Worm (Caenorhabditis elegans) whole organism, L4/young adult: ENCODE measurements around the gene C10C6.13.
A peak's percentile ranks its signal among the peaks of the same experiment; 100 is the strongest.

Experiments used
- W03F9.2 ChIP-seq: fragments of 150-350 bp; optimal IDR thresholded peaks from 2 replicates; lab custom pipeline; 2014; ENCODE audit warnings: missing biosample characterization, missing genetic modification characterization
- dao-5 ChIP-seq: sonication (generic microtip); optimal IDR thresholded peaks from 2 replicates; lab custom pipeline; 2016; ENCODE audit warnings: missing genotype, missing genetic modification characterization, moderate library complexity, missing compliant biosample characterization
- him-1 ChIP-seq: sonication (generic microtip); optimal IDR thresholded peaks from 2 replicates; lab custom pipeline; 2016; ENCODE audit warnings: missing genotype, missing genetic modification reagents, missing genetic modification characterization, missing compliant biosample characterization

Gene C10C6.13

DNA sequence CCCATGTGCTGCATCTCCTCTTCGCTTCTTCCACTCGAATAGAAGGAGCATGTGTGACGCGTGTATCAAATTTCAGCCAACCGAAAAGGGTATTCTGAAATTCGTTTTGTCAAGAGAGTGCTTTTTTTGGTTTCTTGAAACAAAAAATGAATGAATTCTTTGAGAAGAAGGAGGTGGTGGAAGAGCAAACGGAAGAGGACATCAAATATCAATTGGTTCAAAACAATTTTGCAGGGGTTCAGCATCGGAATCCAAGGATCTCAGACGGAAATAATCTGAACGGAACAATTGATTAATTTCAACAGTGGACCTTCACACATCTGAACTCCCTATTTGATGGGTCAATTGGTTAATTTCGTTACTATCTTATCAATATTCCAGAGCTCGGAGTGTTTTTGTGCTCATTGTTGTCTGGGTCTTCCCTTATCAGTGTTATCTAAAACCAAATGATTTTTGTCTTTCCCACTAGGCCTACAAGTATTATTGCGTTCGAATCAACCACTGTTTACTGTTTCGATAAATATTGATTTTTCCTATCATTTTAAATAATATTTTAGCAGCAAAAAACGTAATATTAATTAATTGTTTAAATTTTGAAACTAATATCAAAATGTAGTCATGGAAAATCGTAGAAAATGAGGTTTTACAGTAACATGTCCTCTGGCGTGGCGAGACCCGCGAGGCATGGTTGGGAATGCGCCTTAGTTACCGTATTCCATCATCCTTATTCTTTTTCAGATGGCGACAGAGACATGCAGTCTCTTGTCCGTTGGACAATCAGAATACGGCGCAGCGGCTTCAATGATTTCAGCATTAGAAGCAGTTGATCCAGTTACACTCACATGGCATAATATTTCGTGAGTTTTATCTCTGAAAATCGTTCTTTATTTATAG, at the start of gene C10C6.13, which contains the start of gene wht-2:
C10C6.13 (minus strand) TSS at position 51 of the 894 bp plus-strand sequence.
wht-2 (plus strand) TSS at position 739 of the 894 bp plus-strand sequence.
- TF ChIP-seq him-1 (tag; lab: Kevin White, UChicago) (no peak), dao-5 (no peak), W03F9.2 (no peak)

DNA sequence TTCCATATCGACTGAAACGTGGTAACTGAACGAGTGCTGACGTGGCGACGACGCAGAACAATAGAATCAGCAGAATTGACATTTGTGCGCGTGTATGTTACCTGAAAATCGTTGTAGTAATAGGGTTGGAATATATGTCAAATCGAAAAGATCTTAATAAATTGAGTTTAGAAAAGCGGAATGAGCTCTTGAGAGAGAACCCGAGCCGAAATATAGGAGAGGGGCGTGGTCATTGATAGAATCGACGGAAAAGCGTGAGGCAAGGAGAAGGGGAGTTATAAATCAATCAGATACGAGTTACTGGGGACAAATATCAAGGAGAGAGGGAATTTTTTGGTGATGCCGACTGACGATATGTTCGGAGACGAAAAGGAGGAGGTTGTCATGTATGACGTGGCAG, 41.1 kb upstream of the C10C6.13 start, which contains the start of gene M04B2.6:
M04B2.6 (minus strand) TSS at position 101 of the 400 bp plus-strand sequence.
- TF ChIP-seq W03F9.2 = no peak
- TF ChIP-seq him-1 (tag; lab: Kevin White, UChicago) = no peak
- no peak for TF ChIP-seq dao-5

DNA sequence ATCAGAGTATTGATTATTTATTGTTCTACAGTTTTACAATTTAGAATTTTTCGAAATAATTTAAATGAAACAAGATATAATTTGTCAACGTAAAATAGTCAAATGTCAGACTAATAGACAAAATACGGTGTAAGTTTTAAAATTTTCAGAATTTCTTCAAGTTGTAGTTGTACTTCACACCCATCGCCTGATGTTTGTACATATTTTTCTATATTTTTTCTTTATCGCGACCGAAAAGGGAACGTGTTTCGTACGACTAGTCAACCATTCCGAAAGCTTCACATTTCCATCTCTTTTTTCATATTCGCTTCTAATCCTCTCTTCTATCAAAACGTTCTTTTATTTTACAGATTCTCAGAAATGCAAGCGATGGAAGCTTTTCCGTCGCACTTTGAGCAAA, 34.9 kb upstream of the C10C6.13 start, which contains the start of gene twk-25:
twk-25 (plus strand) TSS at position 301 of the 400 bp plus-strand sequence.
- no peak for TF ChIP-seq him-1 (tag; lab: Kevin White, UChicago)
- TF ChIP-seq dao-5 = no peak
- no peak for TF ChIP-seq W03F9.2

DNA sequence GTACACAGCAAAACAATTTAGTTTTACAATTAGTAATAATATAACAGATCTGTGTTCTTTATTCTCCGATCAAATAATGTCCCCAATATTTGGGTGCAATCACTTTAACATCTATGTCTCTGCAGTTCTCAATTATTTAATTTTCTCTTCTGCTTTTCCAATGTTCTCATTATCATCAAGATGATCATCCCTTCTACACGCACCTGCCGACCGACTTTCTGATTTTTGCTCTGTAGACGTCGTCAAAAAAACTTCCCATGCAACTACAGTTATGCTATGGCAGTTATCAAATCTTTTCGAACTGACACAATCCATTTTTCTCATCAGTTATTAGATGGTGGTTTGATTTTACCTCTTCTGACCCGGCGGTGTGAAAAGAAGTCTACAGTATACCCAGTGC, 34.1 kb upstream of the C10C6.13 start:
- TF ChIP-seq dao-5 = no peak
- no peak for TF ChIP-seq W03F9.2
- TF ChIP-seq him-1 (tag; lab: Kevin White, UChicago) = no peak

DNA sequence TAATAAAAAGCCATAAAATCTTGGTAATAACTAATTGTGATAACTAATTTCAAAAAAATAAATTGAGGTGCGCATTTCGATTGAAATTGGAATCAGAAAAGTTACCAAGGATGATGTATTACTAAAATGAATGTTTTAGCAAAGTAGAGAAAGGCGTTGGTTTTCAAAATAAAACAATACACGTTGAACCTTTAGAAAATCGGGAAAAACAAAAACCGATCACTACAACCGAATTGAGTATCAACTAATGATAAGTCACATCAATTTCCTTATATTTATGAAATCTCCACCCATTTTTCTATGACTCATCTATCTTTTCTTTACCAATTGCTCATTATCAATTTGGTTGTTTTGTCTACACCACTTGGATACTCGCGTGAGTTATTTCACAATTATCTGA, 30.9 kb upstream of the C10C6.13 start, which contains the start of gene H21P03.10:
H21P03.10 (plus strand) TSS at position 301 of the 400 bp plus-strand sequence.
- TF ChIP-seq dao-5 (no peak), him-1 (tag; lab: Kevin White, UChicago) (no peak), W03F9.2 (no peak)

DNA sequence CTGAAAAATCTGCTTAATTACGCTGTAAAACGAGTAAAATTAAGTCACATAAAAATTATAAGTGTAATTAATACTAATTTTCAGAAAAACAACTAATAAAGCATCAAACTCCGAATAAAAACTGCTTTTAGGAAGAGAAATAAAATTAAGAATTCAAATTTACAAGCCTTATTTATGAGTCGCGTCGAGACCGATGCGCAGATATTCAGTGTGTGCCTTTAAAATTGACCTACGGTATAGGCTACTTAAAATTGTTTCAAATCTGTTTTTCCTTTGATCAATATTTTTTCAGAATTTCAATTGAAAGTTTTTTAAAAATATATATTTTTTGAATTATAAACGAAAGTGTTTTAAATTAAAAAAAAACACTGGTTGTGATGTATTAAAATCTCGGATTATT, 28.6 kb upstream of the C10C6.13 start, which contains the start of gene sms-1:
sms-1 (minus strand) TSS at position 6 of the 400 bp plus-strand sequence.
- TF ChIP-seq W03F9.2 (no peak), him-1 (tag; lab: Kevin White, UChicago) (no peak), dao-5 (no peak)

DNA sequence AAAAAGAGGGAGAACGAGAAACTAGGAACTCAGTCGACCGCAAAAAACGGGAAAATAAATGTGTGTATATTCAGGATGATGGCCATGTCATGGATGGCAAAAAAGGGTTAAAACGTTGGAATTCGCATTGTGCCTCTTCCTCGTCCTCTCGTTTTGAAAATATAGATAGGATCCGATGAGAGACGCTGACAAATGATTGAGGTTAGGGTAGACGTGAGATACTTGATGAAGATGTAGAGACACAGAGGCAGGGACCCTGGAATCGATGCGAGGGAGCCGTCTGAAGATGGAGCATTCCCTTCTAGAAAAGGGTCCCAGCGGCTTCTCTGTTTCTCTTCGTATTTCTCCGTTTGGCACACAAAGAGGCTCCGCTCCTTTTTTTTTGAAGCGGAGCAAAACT, 25.4 kb upstream of the C10C6.13 start:
- TF ChIP-seq W03F9.2 (no peak), him-1 (tag; lab: Kevin White, UChicago) (peak; percentile 70)

DNA sequence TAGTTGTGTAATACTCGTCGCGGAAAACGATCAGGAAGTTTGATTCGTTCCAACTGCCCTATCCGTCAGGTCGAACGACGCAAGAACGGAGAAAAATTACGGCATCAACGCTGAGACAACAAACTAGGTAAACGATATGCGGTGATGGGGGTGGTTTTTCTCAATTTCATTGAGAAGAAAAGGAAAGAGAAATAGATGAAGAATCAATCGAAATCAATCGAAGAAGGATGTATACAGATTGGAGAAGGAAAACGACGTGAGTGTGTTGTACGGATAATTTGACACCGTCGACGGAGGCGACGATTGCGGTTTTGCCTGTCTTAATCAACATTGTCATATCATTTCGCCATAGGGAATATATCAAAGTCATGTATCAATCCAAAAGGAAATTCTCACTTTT, 24.4 kb upstream of the C10C6.13 start:
- TF ChIP-seq him-1 (tag; lab: Kevin White, UChicago) (no peak), W03F9.2 (no peak), dao-5 (no peak)

DNA sequence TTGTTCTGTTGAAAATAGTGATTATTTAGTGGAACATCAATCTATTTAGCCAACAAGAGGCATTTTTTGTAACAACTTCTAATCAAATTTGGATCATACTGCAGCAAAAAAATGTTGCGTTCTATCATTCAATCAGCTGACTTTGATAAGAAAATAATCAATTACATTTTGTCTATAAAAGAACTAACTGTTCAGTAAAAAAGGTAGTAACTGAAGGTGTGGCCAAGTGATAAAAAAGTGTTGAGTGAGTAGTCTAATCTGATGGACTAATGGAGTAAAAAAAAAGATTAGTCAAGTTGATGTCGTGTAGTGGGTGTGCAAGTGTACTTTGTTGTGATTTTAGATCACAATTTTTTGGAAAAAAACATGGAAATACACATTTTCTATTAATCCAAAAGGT, 22.8 kb upstream of the C10C6.13 start:
- TF ChIP-seq W03F9.2 (no peak), dao-5 (no peak), him-1 (tag; lab: Kevin White, UChicago) (no peak)

DNA sequence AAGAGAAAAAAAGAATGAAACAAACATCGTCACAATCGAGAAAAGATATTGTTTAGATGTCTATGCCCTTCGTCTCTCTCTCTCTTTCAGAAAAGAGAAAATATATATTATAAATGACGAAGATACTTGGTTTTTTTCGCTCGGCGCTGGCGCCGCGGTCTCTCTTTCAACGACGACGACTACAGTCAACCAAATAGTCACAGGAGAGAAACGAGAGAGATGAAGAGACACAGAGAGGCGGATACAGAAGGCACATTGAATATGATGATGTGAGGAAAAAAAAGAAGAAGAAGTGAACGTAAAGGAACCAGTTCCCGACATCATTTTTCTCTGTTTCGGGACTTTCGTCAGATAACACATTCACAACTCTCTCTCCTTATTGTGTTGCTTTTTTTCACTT, 21.9 kb upstream of the C10C6.13 start:
- TF ChIP-seq him-1 (tag; lab: Kevin White, UChicago) (no peak), dao-5 (no peak), W03F9.2 (no peak)

DNA sequence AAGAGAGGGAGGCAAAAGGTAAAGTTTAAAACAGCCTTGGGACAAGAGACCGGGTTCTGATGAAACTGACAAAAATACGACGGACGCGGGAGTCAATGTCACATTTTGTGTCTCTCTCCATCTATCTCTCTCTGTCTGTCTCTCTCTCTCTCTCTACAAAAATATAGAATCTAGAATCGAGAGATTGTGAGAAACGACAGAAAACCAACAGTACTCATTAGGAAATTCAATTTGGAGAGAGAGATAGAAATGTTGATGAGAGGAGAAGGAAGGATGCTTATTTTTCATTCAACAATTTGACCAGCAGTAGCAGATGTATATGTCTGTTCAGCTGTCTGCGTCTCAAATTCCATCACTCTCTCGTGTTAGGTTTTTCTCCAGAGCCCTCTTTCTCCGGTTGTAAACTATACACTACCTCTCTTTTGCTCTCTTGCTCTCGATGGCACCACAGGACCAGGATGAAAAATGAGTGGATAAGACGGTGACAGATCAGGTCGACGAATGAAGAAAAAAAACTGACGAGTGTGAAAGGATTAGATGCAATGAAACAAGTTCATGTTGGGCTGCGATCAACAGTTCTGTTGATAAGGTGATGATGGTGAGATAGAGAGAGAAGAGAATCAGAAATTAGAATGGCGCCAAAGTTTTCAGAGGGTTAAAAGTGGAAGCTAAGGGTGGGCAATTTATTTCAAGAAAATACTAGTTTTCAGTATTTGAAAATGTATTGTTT, 20.2 kb upstream of the C10C6.13 start:
- TF ChIP-seq dao-5 (no peak), W03F9.2 (peak; percentile 7)

DNA sequence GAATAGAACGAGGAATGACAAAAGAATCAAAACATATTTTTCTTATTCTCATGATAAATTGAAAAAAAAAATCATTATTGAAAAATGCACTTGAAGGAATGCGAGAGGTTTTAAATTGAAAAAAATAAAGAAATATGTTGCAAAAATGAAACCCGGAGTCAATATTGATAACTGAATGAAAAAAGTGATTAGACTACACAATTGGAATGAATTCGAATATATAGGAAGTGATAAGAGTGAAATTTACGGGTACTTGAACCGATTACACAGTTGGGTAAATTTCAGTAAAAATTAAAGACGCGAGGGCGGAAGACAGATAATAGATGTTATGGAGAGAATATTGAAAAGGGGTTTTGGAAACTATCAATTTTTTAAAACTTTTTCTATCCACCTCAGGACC, 19.5 kb upstream of the C10C6.13 start:
- no peak for TF ChIP-seq dao-5
- TF ChIP-seq W03F9.2 = no peak
- no peak for TF ChIP-seq him-1 (tag; lab: Kevin White, UChicago)

DNA sequence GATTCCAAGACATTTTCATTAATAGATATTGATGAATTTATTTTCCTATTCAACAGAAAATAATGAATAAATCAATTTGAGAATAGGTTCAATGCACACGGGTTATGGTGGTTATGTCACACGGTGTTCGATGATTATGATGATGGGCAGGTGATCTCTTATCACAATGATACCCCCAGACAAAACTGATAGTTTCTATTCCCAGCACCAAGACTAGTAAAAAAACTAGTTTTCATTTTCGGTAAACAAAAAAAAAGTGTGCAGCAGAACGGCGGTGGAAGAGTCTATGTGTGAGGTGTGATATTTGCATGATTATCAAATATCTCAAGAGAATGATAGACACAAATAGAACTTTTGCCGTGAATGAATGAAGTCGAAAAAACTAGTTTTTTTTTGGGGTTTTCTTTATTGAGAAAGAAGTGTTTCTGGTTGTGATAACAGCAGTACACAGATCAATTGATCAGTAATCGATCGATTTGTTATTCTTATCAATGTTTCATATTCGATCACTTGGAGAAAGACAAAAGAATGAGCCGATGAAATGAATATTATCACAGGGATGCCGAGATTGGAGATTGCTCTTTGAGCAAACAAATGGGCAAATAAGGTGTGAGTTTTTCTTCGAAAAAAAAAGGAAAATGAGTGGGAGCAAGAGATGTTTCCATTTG, 18.5 kb upstream of the C10C6.13 start:
- TF ChIP-seq dao-5 (no peak), him-1 (tag; lab: Kevin White, UChicago) (no peak), W03F9.2 (no peak)

DNA sequence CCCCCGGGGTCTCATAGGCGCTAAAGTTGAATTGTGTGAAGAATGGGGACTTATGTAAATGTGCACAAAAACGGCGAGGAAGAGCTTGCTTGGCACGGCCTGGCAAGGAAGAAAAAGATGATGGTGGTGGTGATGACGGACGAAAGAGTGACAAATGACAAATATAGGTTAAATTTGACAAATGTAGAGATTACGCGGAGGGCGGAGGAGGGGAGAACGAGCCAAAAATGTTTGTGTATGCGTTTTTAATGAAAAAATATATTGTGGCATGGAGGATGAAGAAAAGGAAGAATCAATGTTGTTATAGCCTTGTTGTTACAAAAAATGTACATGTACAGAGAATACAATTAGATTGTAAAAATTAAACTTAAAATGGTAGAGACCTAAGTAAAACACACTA, 17.3 kb upstream of the C10C6.13 start:
- TF ChIP-seq him-1 (tag; lab: Kevin White, UChicago) = no peak
